Worm (Caenorhabditis elegans) whole organism, young adult: Measurements from ENCODE around the gene Y116F11A.6.

Experiments used
- C06A6.2 ChIP-seq: fragments of 200-800 bp; sonication (Bioruptor generic); conservative IDR thresholded peaks from 2 replicates; pipeline ENCODE4 v1.3.6; 2022; ENCODE audit warnings: missing genetic modification characterization, missing compliant biosample characterization
- F39B2.1 ChIP-seq: fragments of 200-800 bp; sonication (Bioruptor generic); IDR thresholded peaks from 2 replicates; pipeline ENCODE4 v1.3.6; 2022; ENCODE audit warnings: missing genetic modification reagents, missing genetic modification characterization, missing compliant biosample characterization
- F52B5.7 ChIP-seq: sonication (generic microtip); optimal IDR thresholded peaks from 2 replicates; lab custom pipeline; 2016; ENCODE audit warnings: mild to moderate bottlenecking, missing genetic modification characterization, missing compliant biosample characterization
- K12H6.12 ChIP-seq: fragments of 200-800 bp; sonication (Bioruptor generic); optimal IDR thresholded peaks from 2 replicates; lab custom pipeline; 2018; ENCODE audit warnings: mild to moderate bottlenecking, missing genetic modification characterization, missing compliant biosample characterization
- T26A5.8 ChIP-seq: sonication (generic microtip); optimal IDR thresholded peaks from 2 replicates; lab custom pipeline; 2016; ENCODE audit warnings: missing genetic modification characterization, missing compliant biosample characterization
- Y53F4B.3 ChIP-seq: fragments of 200-800 bp; sonication (Bioruptor generic); IDR thresholded peaks from 2 replicates; pipeline ENCODE4 v1.3.6; 2022; ENCODE audit warnings: missing genetic modification reagents, missing genetic modification characterization, missing compliant biosample characterization
- Y53G8AR.9 ChIP-seq: fragments of 200-800 bp; sonication (Bioruptor generic); conservative IDR thresholded peaks from 2 replicates; pipeline ENCODE4 v1.3.6; 2022; ENCODE audit warnings: missing genetic modification reagents, missing genetic modification characterization, missing compliant biosample characterization
- ZK185.1 ChIP-seq: sonication (generic microtip); optimal IDR thresholded peaks from 2 replicates; lab custom pipeline; 2016; ENCODE audit warnings: mild to moderate bottlenecking, missing genetic modification characterization, missing compliant biosample characterization; ENCODE audit not compliant: poor library complexity, severe bottlenecking
- ama-1 ChIP-seq, 3 experiments: fragments of 150-350 bp in 1 of 3; sonication (generic microtip) in 2 of 3; optimal IDR thresholded peaks; 2 replicates each; lab custom pipeline; 2014 to 2018; ENCODE audit warnings: missing biosample characterization in 2 of 3, missing genetic modification characterization in 2 of 3, missing genetic modification reagents in 2 of 3
- aptf-3 ChIP-seq: fragments of 200-800 bp; sonication (Bioruptor generic); IDR thresholded peaks from 2 replicates; pipeline ENCODE4 v1.3.6; 2022; ENCODE audit warnings: missing genetic modification characterization, missing compliant biosample characterization
- athp-1 ChIP-seq: sonication (generic microtip); optimal IDR thresholded peaks from 2 replicates; lab custom pipeline; 2017; ENCODE audit warnings: mild to moderate bottlenecking, missing genetic modification characterization, missing compliant biosample characterization
- attf-3 ChIP-seq: fragments of 200-800 bp; sonication (Bioruptor generic); conservative IDR thresholded peaks from 2 replicates; pipeline ENCODE4 v1.3.6; 2022; ENCODE audit warnings: missing genetic modification reagents, missing genetic modification characterization, missing compliant biosample characterization
- attf-6 ChIP-seq: fragments of 200-800 bp; sonication (Bioruptor generic); IDR thresholded peaks from 2 replicates; pipeline ENCODE4 v1.3.6; 2022; ENCODE audit warnings: missing genetic modification reagents, missing genetic modification characterization, missing compliant biosample characterization
- ccch-3 ChIP-seq: fragments of 200-800 bp; sonication (Bioruptor generic); optimal IDR thresholded peaks from 2 replicates; lab custom pipeline; 2018; ENCODE audit warnings: mild to moderate bottlenecking, missing genetic modification characterization, missing compliant biosample characterization
- cebp-1 ChIP-seq, 2 experiments: fragments of 200-800 bp in 1 of 2; sonication (Bioruptor generic) in 1 of 2; sonication (generic microtip) in 1 of 2; IDR thresholded peaks in 1 of 2; optimal IDR thresholded peaks in 1 of 2; 2 replicates each; pipeline versions ENCODE4 v1.3.6 to Lab custom; 2017 to 2022; ENCODE audit warnings: missing compliant biosample characterization in 2 of 2, missing genetic modification characterization in 2 of 2, mild to moderate bottlenecking in 1 of 2, missing genetic modification reagents in 1 of 2, moderate library complexity in 1 of 2
- cebp-2 ChIP-seq: fragments of 200-800 bp; sonication (Bioruptor generic); IDR thresholded peaks from 2 replicates; pipeline ENCODE4 v1.3.6; 2022; ENCODE audit warnings: missing genetic modification characterization, missing compliant biosample characterization
- ceh-100 ChIP-seq: fragments of 200-800 bp; sonication (Bioruptor generic); IDR thresholded peaks from 2 replicates; pipeline ENCODE4 v1.3.6; 2022; ENCODE audit warnings: missing genetic modification reagents, missing genetic modification characterization, missing compliant biosample characterization
- ceh-58 ChIP-seq: fragments of 200-800 bp; sonication (Bioruptor generic); IDR thresholded peaks from 2 replicates; pipeline ENCODE4 v1.3.6; 2022; ENCODE audit warnings: missing genetic modification characterization, missing compliant biosample characterization
- ceh-91 ChIP-seq: fragments of 200-800 bp; sonication (Bioruptor generic); IDR thresholded peaks from 2 replicates; pipeline ENCODE4 v1.3.6; 2022; ENCODE audit warnings: missing genetic modification reagents, missing genetic modification characterization, missing compliant biosample characterization
- egl-18 ChIP-seq: fragments of 200-800 bp; sonication (Bioruptor generic); IDR thresholded peaks from 2 replicates; pipeline ENCODE4 v1.3.6; 2022; ENCODE audit warnings: missing genetic modification reagents, missing genetic modification characterization, missing compliant biosample characterization
- ets-4 ChIP-seq: fragments of 200-800 bp; sonication (Bioruptor generic); optimal IDR thresholded peaks from 2 replicates; lab custom pipeline; 2018; ENCODE audit warnings: mild to moderate bottlenecking, missing genetic modification characterization, missing compliant biosample characterization
- gei-17 ChIP-seq: fragments of 200-800 bp; sonication (Bioruptor generic); optimal IDR thresholded peaks from 2 replicates; lab custom pipeline; 2018; ENCODE audit warnings: mild to moderate bottlenecking, missing genetic modification characterization, missing compliant biosample characterization
- him-1 ChIP-seq: sonication (generic microtip); optimal IDR thresholded peaks from 2 replicates; lab custom pipeline; 2016; ENCODE audit warnings: missing genotype, missing genetic modification reagents, missing genetic modification characterization, missing compliant biosample characterization
- let-526 ChIP-seq: fragments of 200-800 bp; sonication (Bioruptor generic); IDR thresholded peaks from 2 replicates; pipeline ENCODE4 v1.3.6; 2022; ENCODE audit warnings: missing genetic modification reagents, missing genetic modification characterization, missing compliant biosample characterization
- lin-35 ChIP-seq, 3 experiments: fragments of 150-350 bp in 2 of 3; sonication (generic microtip) in 1 of 3; optimal IDR thresholded peaks; 2 replicates each; lab custom pipeline; 2014 to 2018; ENCODE audit warnings: missing biosample characterization in 3 of 3, missing genetic modification characterization in 3 of 3, missing genetic modification reagents in 3 of 3
- lin-54 ChIP-seq: fragments of 200-800 bp; sonication (Bioruptor generic); optimal IDR thresholded peaks from 2 replicates; lab custom pipeline; 2018; ENCODE audit warnings: mild to moderate bottlenecking, missing genetic modification characterization, missing compliant biosample characterization
- lsy-27 ChIP-seq: sonication (generic microtip); optimal IDR thresholded peaks from 2 replicates; lab custom pipeline; 2017; ENCODE audit warnings: missing genetic modification characterization, mild to moderate bottlenecking, missing compliant biosample characterization, antibody characterized with exemption, missing genotype, borderline replicate concordance; ENCODE audit not compliant: insufficient read depth
- madf-8 ChIP-seq: fragments of 200-800 bp; sonication (Bioruptor generic); conservative IDR thresholded peaks from 2 replicates; pipeline ENCODE4 v1.3.6; 2022; ENCODE audit warnings: missing genetic modification reagents, missing genetic modification characterization, missing compliant biosample characterization
- mes-4 ChIP-seq: sonication (generic microtip); optimal IDR thresholded peaks from 2 replicates; lab custom pipeline; 2016; ENCODE audit warnings: missing genotype, missing genetic modification characterization, missing compliant biosample characterization
- nfya-2 ChIP-seq: fragments of 200-800 bp; sonication (Bioruptor generic); IDR thresholded peaks from 2 replicates; pipeline ENCODE4 v1.3.6; 2022; ENCODE audit warnings: missing genetic modification reagents, missing genetic modification characterization, missing compliant biosample characterization
- nhr-90 ChIP-seq: sonication (generic microtip); optimal IDR thresholded peaks from 2 replicates; lab custom pipeline; 2016; ENCODE audit warnings: missing genotype, mild to moderate bottlenecking, missing genetic modification characterization, missing compliant biosample characterization
- rcor-1 ChIP-seq: fragments of 200-800 bp; sonication (Bioruptor generic); IDR thresholded peaks from 2 replicates; pipeline ENCODE4 v1.3.6; 2022; ENCODE audit warnings: missing genetic modification reagents, missing genetic modification characterization, missing compliant biosample characterization
- sdz-38 ChIP-seq: sonication (generic microtip); optimal IDR thresholded peaks from 2 replicates; lab custom pipeline; 2016; ENCODE audit warnings: missing genotype, missing genetic modification characterization, missing compliant biosample characterization
- sea-2 ChIP-seq: fragments of 200-800 bp; sonication (Bioruptor generic); IDR thresholded peaks from 2 replicates; pipeline ENCODE4 v1.3.6; 2022; ENCODE audit warnings: missing genetic modification characterization, missing compliant biosample characterization
- snpc-1.1 ChIP-seq: sonication (generic microtip); optimal IDR thresholded peaks from 2 replicates; lab custom pipeline; 2017; ENCODE audit warnings: missing genetic modification characterization, mild to moderate bottlenecking, missing compliant biosample characterization, antibody characterized with exemption, moderate library complexity, missing genotype, missing genetic modification reagents; ENCODE audit not compliant: insufficient read depth
- snpc-1.3 ChIP-seq: sonication (generic microtip); optimal IDR thresholded peaks from 2 replicates; lab custom pipeline; 2017; ENCODE audit warnings: missing genetic modification characterization, mild to moderate bottlenecking, missing compliant biosample characterization, antibody characterized with exemption, moderate library complexity, missing genotype, missing genetic modification reagents; ENCODE audit not compliant: insufficient read depth
- tbp1 ChIP-seq: fragments of 200-800 bp; sonication (Bioruptor generic); optimal IDR thresholded peaks from 2 replicates; lab custom pipeline; 2018; ENCODE audit warnings: mild to moderate bottlenecking, missing genetic modification characterization, missing compliant biosample characterization
- tbx-9 ChIP-seq: sonication (generic microtip); optimal IDR thresholded peaks from 2 replicates; lab custom pipeline; 2016; ENCODE audit warnings: borderline replicate concordance, missing genetic modification characterization, inconsistent platforms, missing compliant biosample characterization
- tlf-1 ChIP-seq: fragments of 200-800 bp; sonication (Bioruptor generic); optimal IDR thresholded peaks from 2 replicates; lab custom pipeline; 2018; ENCODE audit warnings: mild to moderate bottlenecking, missing genetic modification characterization, missing compliant biosample characterization
- unc-130 ChIP-seq: sonication (generic microtip); optimal IDR thresholded peaks from 2 replicates; lab custom pipeline; 2016; ENCODE audit warnings: missing genetic modification reagents, missing genetic modification characterization, missing compliant biosample characterization
- unc-62 ChIP-seq: fragments of 150-350 bp; optimal IDR thresholded peaks from 2 replicates; lab custom pipeline; 2014; ENCODE audit warnings: missing biosample characterization, missing genetic modification reagents, missing genetic modification characterization
- zim-3 ChIP-seq: sonication (generic microtip); optimal IDR thresholded peaks from 2 replicates; lab custom pipeline; 2017; ENCODE audit warnings: mild to moderate bottlenecking, missing genetic modification characterization, moderate library complexity, missing compliant biosample characterization
- ztf-22 ChIP-seq: fragments of 200-800 bp; sonication (Bioruptor generic); optimal IDR thresholded peaks from 2 replicates; lab custom pipeline; 2018; ENCODE audit warnings: mild to moderate bottlenecking, missing genetic modification characterization, moderate library complexity, missing compliant biosample characterization
- ztf-28 ChIP-seq: fragments of 200-800 bp; sonication (Bioruptor generic); IDR thresholded peaks from 2 replicates; pipeline ENCODE4 v1.3.6; 2022; ENCODE audit warnings: missing genetic modification reagents, missing genetic modification characterization, missing compliant biosample characterization

The Y116F11A.6 gene

ce11 chrV:19697348-19698172 is 21.8 kb upstream of the Y116F11A.6 start, which contains the start of the genes Y43F8C.13 and ani-3 (continued):
- TF ChIP-seq cebp-1 (GFP tag; IDR thresholded peaks at IDR 0.05; lab: Robert Waterston, UW): no peak
- no peak for TF ChIP-seq cebp-1 (tag; optimal IDR thresholded peaks at IDR 0.05; lab: Kevin White, UChicago)
- no peak for TF ChIP-seq ets-4 (GFP tag; lab: Kevin White, UChicago)
- TF ChIP-seq snpc-1.1 (tag; lab: Kevin White, UChicago): no peak
- TF ChIP-seq ceh-91 (GFP tag; lab: Robert Waterston, UW): no peak
- TF ChIP-seq Y53G8AR.9 (GFP tag; lab: Robert Waterston, UW): no peak
- no peak for TF ChIP-seq T26A5.8 (tag; lab: Kevin White, UChicago)
- TF ChIP-seq nhr-90 (tag; lab: Kevin White, UChicago): no peak
- no peak for TF ChIP-seq ceh-58 (GFP tag; lab: Robert Waterston, UW)
- no peak for TF ChIP-seq Y53F4B.3 (GFP tag; lab: Robert Waterston, UW)
- TF ChIP-seq C06A6.2: no peak
- no peak for TF ChIP-seq gei-17 (GFP tag; lab: Kevin White, UChicago)
- no peak for TF ChIP-seq unc-130 (GFP tag; lab: Kevin White, UChicago)
- TF ChIP-seq F39B2.1: no peak
- TF ChIP-seq egl-18 (GFP tag; lab: Robert Waterston, UW): no peak
- TF ChIP-seq attf-3 (GFP tag; lab: Robert Waterston, UW): no peak
- TF ChIP-seq madf-8 (GFP tag; lab: Robert Waterston, UW): peak; percentile 47; the same call in 1 of the 2 replicates
- no peak for TF ChIP-seq ZK185.1 (tag; lab: Kevin White, UChicago)
- no peak for TF ChIP-seq tbp1 (GFP tag; lab: Kevin White, UChicago)
- peak; percentile 9 for TF ChIP-seq lin-54 (GFP tag; lab: Kevin White, UChicago)
- no peak for TF ChIP-seq lsy-27 (tag; lab: Kevin White, UChicago)
- TF ChIP-seq let-526 (GFP tag; lab: Robert Waterston, UW): no peak
- TF ChIP-seq attf-6 (GFP tag; lab: Robert Waterston, UW): no peak
- TF ChIP-seq sea-2: no peak
- no peak for TF ChIP-seq rcor-1 (GFP tag; lab: Robert Waterston, UW)
- TF ChIP-seq unc-62: no peak
- TF ChIP-seq mes-4 (tag; lab: Kevin White, UChicago): no peak
- no peak for TF ChIP-seq nfya-2 (GFP tag; lab: Robert Waterston, UW)
- no peak for TF ChIP-seq K12H6.12 (tag; lab: Kevin White, UChicago)
- TF ChIP-seq ccch-3 (GFP tag; lab: Kevin White, UChicago): no peak
- TF ChIP-seq tbx-9 (tag; lab: Kevin White, UChicago): no peak
- TF ChIP-seq athp-1 (tag; lab: Kevin White, UChicago): no peak
- TF ChIP-seq ztf-28 (GFP tag; lab: Robert Waterston, UW): no peak
- no peak for TF ChIP-seq tlf-1 (GFP tag; lab: Kevin White, UChicago)
- TF ChIP-seq ztf-22: no peak
- TF ChIP-seq F52B5.7 (tag; lab: Kevin White, UChicago): no peak
- no peak for TF ChIP-seq sdz-38 (tag; lab: Kevin White, UChicago)
- peak; percentile 16 for TF ChIP-seq him-1 (tag; lab: Kevin White, UChicago)
- no peak for TF ChIP-seq ceh-100 (GFP tag; lab: Robert Waterston, UW)
- TF ChIP-seq lin-35 (GFP tag; optimal IDR thresholded peaks at IDR 0.05; lab: Kevin White, UChicago): no peak
- no peak for TF ChIP-seq zim-3
- TF ChIP-seq aptf-3 (GFP tag; lab: Robert Waterston, UW): no peak
- TF ChIP-seq cebp-2 (GFP tag; lab: Robert Waterston, UW): no peak
- TF ChIP-seq ama-1 (optimal IDR thresholded peaks at IDR 0.05; lab: Kevin White, UChicago): no peak
- no peak for TF ChIP-seq ama-1 (GFP tag; optimal IDR thresholded peaks at IDR 0.05; lab: Kevin White, UChicago)
- no peak for TF ChIP-seq snpc-1.3 (tag; lab: Kevin White, UChicago)
